Worm (Caenorhabditis elegans): ENCODE results near the gene Y39G8B.13.

ce11 chrII:13949290-13949689 is 33.6 kb downstream of the Y39G8B.13 start, which contains the start of gene sre-44:
- no peak for TF ChIP-seq dao-5 (tag; optimal IDR thresholded peaks at IDR 0.05)
- no peak for TF ChIP-seq him-1 (tag; optimal IDR thresholded peaks at IDR 0.05)
- no peak for TF ChIP-seq W03F9.2 (tag; optimal IDR thresholded peaks at IDR 0.05)
